Fruit fly (Drosophila melanogaster) whole organism, embryonic: Measurements from ENCODE around the gene sxe2.

ENCODE experiments used
- Abd-B ChIP-seq: fragments of 200-800 bp; sonication (Bioruptor generic); optimal IDR thresholded peaks from 2 replicates; lab custom pipeline; 2018; ENCODE audit warnings: missing biosample characterization, mild to moderate bottlenecking, missing genetic modification characterization, moderate library complexity
- CG10431 ChIP-seq: fragments of 200-800 bp; sonication (Bioruptor generic); optimal IDR thresholded peaks from 3 replicates; lab custom pipeline; 2018; ENCODE audit warnings: missing biosample characterization, mild to moderate bottlenecking, missing genetic modification characterization
- CG10959 ChIP-seq: fragments of 200-800 bp; sonication (Bioruptor generic); IDR thresholded peaks from 2 replicates; pipeline ENCODE4 v1.3.6; 2022; ENCODE audit warnings: missing biosample characterization, missing genetic modification characterization
- CG12104 ChIP-seq: fragments of 200-800 bp; sonication (Bioruptor generic); optimal IDR thresholded peaks from 3 replicates; lab custom pipeline; 2016; ENCODE audit warnings: missing biosample characterization, missing genetic modification characterization
- CG12659 ChIP-seq: fragments of 200-800 bp; sonication (Bioruptor generic); optimal IDR thresholded peaks from 3 replicates; lab custom pipeline; 2017; ENCODE audit warnings: mild to moderate bottlenecking, missing biosample characterization, missing genetic modification reagents, missing genetic modification characterization
- CG13624 ChIP-seq: fragments of 200-800 bp; sonication (Bioruptor generic); optimal IDR thresholded peaks from 2 replicates; lab custom pipeline; 2016; ENCODE audit warnings: missing biosample characterization, missing genetic modification characterization
- CG14050 ChIP-seq: fragments of 200-800 bp; sonication (Bioruptor generic); IDR thresholded peaks from 3 replicates; pipeline ENCODE4 v1.3.6; 2022; ENCODE audit warnings: missing biosample characterization, missing genetic modification characterization
- CG15269 ChIP-seq: fragments of 200-800 bp; sonication (Bioruptor generic); optimal IDR thresholded peaks from 2 replicates; lab custom pipeline; 2018; ENCODE audit warnings: missing biosample characterization, mild to moderate bottlenecking, missing genetic modification characterization, moderate library complexity
- CG17385 ChIP-seq: fragments of 200-800 bp; sonication (Bioruptor generic); optimal IDR thresholded peaks from 3 replicates; lab custom pipeline; 2018; ENCODE audit warnings: missing biosample characterization, mild to moderate bottlenecking, missing genetic modification characterization
- CG17802 ChIP-seq: fragments of 200-800 bp; sonication (Bioruptor generic); optimal IDR thresholded peaks from 2 replicates; lab custom pipeline; 2018; ENCODE audit warnings: missing biosample characterization, mild to moderate bottlenecking, missing genetic modification characterization, moderate library complexity
- CG1792 ChIP-seq: fragments of 200-800 bp; sonication (Bioruptor generic); optimal IDR thresholded peaks from 2 replicates; lab custom pipeline; 2016; ENCODE audit warnings: missing biosample characterization, missing genetic modification characterization
- CG2202 ChIP-seq: fragments of 200-800 bp; sonication (Bioruptor generic); optimal IDR thresholded peaks from 2 replicates; lab custom pipeline; 2018; ENCODE audit warnings: missing biosample characterization, mild to moderate bottlenecking, missing genetic modification characterization
- CG3065 ChIP-seq: fragments of 200-800 bp; sonication (Bioruptor generic); optimal IDR thresholded peaks from 2 replicates; lab custom pipeline; 2016; ENCODE audit warnings: missing biosample characterization, missing genetic modification characterization
- CG42726 ChIP-seq: fragments of 200-800 bp; sonication (Bioruptor generic); IDR thresholded peaks from 2 replicates; pipeline ENCODE4 v1.3.6; 2022; ENCODE audit warnings: missing biosample characterization, missing genetic modification characterization; ENCODE audit not compliant: partially characterized antibody
- CG5180 ChIP-seq: fragments of 200-800 bp; sonication (Bioruptor generic); optimal IDR thresholded peaks from 3 replicates; lab custom pipeline; 2017; ENCODE audit warnings: missing biosample characterization, missing genetic modification characterization, mild to moderate bottlenecking, moderate library complexity, missing genetic modification reagents
- CG6175 ChIP-seq: fragments of 200-800 bp; sonication (Bioruptor generic); IDR thresholded peaks from 3 replicates; pipeline ENCODE4 v1.3.6; 2022; ENCODE audit warnings: missing biosample characterization, missing genetic modification characterization
- CG6689 ChIP-seq: fragments of 200-800 bp; sonication (Bioruptor generic); IDR thresholded peaks from 2 replicates; pipeline ENCODE4 v1.3.6; 2022; ENCODE audit warnings: missing biosample characterization, missing genetic modification characterization
- CG7372 ChIP-seq: fragments of 200-800 bp; sonication (Bioruptor generic); IDR thresholded peaks from 2 replicates; pipeline ENCODE4 v1.3.6; 2022; ENCODE audit warnings: missing biosample characterization, missing genetic modification characterization
- CG7745 ChIP-seq: fragments of 200-800 bp; sonication (Bioruptor generic); optimal IDR thresholded peaks from 2 replicates; lab custom pipeline; 2018; ENCODE audit warnings: missing biosample characterization, mild to moderate bottlenecking, missing genetic modification characterization, moderate library complexity
- CG8281 ChIP-seq: fragments of 200-800 bp; sonication (Bioruptor generic); optimal IDR thresholded peaks from 2 replicates; lab custom pipeline; 2018; ENCODE audit warnings: missing biosample characterization, mild to moderate bottlenecking, missing genetic modification characterization, moderate library complexity
- CTCF ChIP-seq: fragments of 200-800 bp; sonication (Bioruptor generic); optimal IDR thresholded peaks from 2 replicates; lab custom pipeline; 2017; ENCODE audit warnings: missing biosample characterization, mild to moderate bottlenecking, missing genetic modification characterization, moderate library complexity
- Doc3 ChIP-seq: fragments of 200-800 bp; sonication (Bioruptor generic); IDR thresholded peaks from 3 replicates; pipeline ENCODE4 v1.3.6; 2022; ENCODE audit warnings: missing biosample characterization, missing genetic modification characterization; ENCODE audit not compliant: partially characterized antibody
- E2f2 ChIP-seq: fragments of 200-800 bp; sonication (Bioruptor generic); IDR thresholded peaks from 2 replicates; pipeline ENCODE4 v1.3.6; 2022; ENCODE audit warnings: missing biosample characterization, missing genetic modification characterization
- H2.0 ChIP-seq: fragments of 200-800 bp; sonication (Bioruptor generic); IDR thresholded peaks from 2 replicates; pipeline ENCODE4 v1.3.6; 2022; ENCODE audit warnings: missing biosample characterization, missing genetic modification characterization
- HLH54F ChIP-seq: fragments of 200-800 bp; sonication (Bioruptor generic); optimal IDR thresholded peaks from 3 replicates; lab custom pipeline; 2016; ENCODE audit warnings: missing biosample characterization, missing genetic modification characterization
- Myb ChIP-seq: fragments of 200-800 bp; sonication (Bioruptor generic); optimal IDR thresholded peaks from 2 replicates; lab custom pipeline; 2016; ENCODE audit warnings: missing biosample characterization, missing genetic modification characterization
- PHDP ChIP-seq: fragments of 200-800 bp; sonication (Bioruptor generic); optimal IDR thresholded peaks from 3 replicates; lab custom pipeline; 2018; ENCODE audit warnings: missing biosample characterization, mild to moderate bottlenecking, missing genetic modification characterization, moderate library complexity
- Sox100B ChIP-seq: fragments of 200-800 bp; sonication (Bioruptor generic); optimal IDR thresholded peaks from 3 replicates; lab custom pipeline; 2018; ENCODE audit warnings: missing biosample characterization, mild to moderate bottlenecking, missing genetic modification characterization
- Sry-δ ChIP-seq: fragments of 200-800 bp; sonication (Bioruptor generic); optimal IDR thresholded peaks from 2 replicates; lab custom pipeline; 2016; ENCODE audit warnings: missing biosample characterization, missing genetic modification characterization
- Ssrp ChIP-seq: fragments of 200-800 bp; sonication (Bioruptor generic); optimal IDR thresholded peaks from 2 replicates; lab custom pipeline; 2018; ENCODE audit warnings: missing biosample characterization, mild to moderate bottlenecking, missing genetic modification characterization, moderate library complexity
- ab ChIP-seq: fragments of 200-800 bp; sonication (Bioruptor generic); optimal IDR thresholded peaks from 2 replicates; lab custom pipeline; 2016; ENCODE audit warnings: missing biosample characterization, missing genetic modification characterization
- al ChIP-seq: fragments of 200-800 bp; sonication (Bioruptor generic); IDR thresholded peaks from 2 replicates; pipeline ENCODE4 v1.3.6; 2022; ENCODE audit warnings: missing biosample characterization, missing genetic modification characterization
- az2 ChIP-seq: fragments of 200-800 bp; sonication (Bioruptor generic); optimal IDR thresholded peaks from 3 replicates; lab custom pipeline; 2016; ENCODE audit warnings: missing biosample characterization, missing genetic modification characterization
- br ChIP-seq: fragments of >200 bp; optimal IDR thresholded peaks from 2 replicates; lab custom pipeline; 2017
- btn ChIP-seq: fragments of 200-800 bp; sonication (Bioruptor generic); optimal IDR thresholded peaks from 2 replicates; lab custom pipeline; 2016; ENCODE audit warnings: missing biosample characterization, missing genetic modification characterization
- caup ChIP-seq: fragments of 200-800 bp; sonication (Bioruptor generic); optimal IDR thresholded peaks from 3 replicates; lab custom pipeline; 2017; ENCODE audit warnings: missing biosample characterization, mild to moderate bottlenecking, missing genetic modification characterization, moderate library complexity; ENCODE audit not compliant: severe bottlenecking
- dati ChIP-seq: fragments of 200-800 bp; sonication (Bioruptor generic); IDR thresholded peaks from 2 replicates; pipeline ENCODE4 v1.3.6; 2022; ENCODE audit warnings: missing biosample characterization, missing genetic modification characterization
- disco-r ChIP-seq: fragments of 200-800 bp; sonication (Bioruptor generic); optimal IDR thresholded peaks from 2 replicates; lab custom pipeline; 2016; ENCODE audit warnings: missing biosample characterization, missing genetic modification characterization
- dpn ChIP-seq, 2 experiments: fragments of 200-800 bp; sonication (Bioruptor generic); optimal IDR thresholded peaks; 3 replicates each; lab custom pipeline; 2016; ENCODE audit warnings: missing biosample characterization in 2 of 2, missing genetic modification characterization in 2 of 2
- en ChIP-seq: fragments of 200-800 bp; sonication (Bioruptor generic); optimal IDR thresholded peaks from 2 replicates; lab custom pipeline; 2016; ENCODE audit warnings: missing biosample characterization, missing genetic modification characterization
- gro ChIP-seq: fragments of 200-800 bp; sonication (Bioruptor generic); optimal IDR thresholded peaks from 2 replicates; lab custom pipeline; 2016; ENCODE audit warnings: missing biosample characterization, missing genetic modification characterization
- ham ChIP-seq: fragments of 200-800 bp; sonication (Bioruptor generic); IDR thresholded peaks from 2 replicates; pipeline ENCODE4 v1.3.6; 2022; ENCODE audit warnings: missing biosample characterization, missing genetic modification characterization
- insv ChIP-seq, 2 experiments: fragments of 200-800 bp; sonication (Bioruptor generic); optimal IDR thresholded peaks; 3 replicates each; lab custom pipeline; 2016 to 2018; ENCODE audit warnings: missing biosample characterization in 2 of 2, missing genetic modification characterization in 2 of 2
- kah ChIP-seq: fragments of 200-800 bp; sonication (Bioruptor generic); optimal IDR thresholded peaks from 2 replicates; lab custom pipeline; 2018; ENCODE audit warnings: missing biosample characterization, mild to moderate bottlenecking, missing genetic modification characterization
- kay ChIP-seq: fragments of 200-800 bp; sonication (Bioruptor generic); optimal IDR thresholded peaks from 2 replicates; lab custom pipeline; 2016; ENCODE audit warnings: missing biosample characterization, missing genetic modification characterization
- lov ChIP-seq, 2 experiments: fragments of 200-800 bp in 1 of 2; fragments of >200 bp in 1 of 2; sonication (Bioruptor generic) in 1 of 2; IDR thresholded peaks in 1 of 2; optimal IDR thresholded peaks in 1 of 2; 2 replicates in 1 of 2; 3 replicates in 1 of 2; pipeline versions ENCODE4 v1.3.6 to Lab custom; 2017 to 2022; ENCODE audit warnings: missing biosample characterization in 1 of 2, missing genetic modification characterization in 1 of 2
- schlank ChIP-seq: fragments of 200-800 bp; sonication (Bioruptor generic); optimal IDR thresholded peaks from 2 replicates; lab custom pipeline; 2018; ENCODE audit warnings: missing biosample characterization, mild to moderate bottlenecking, missing genetic modification characterization
- seq ChIP-seq: fragments of 200-800 bp; sonication (Bioruptor generic); IDR thresholded peaks from 2 replicates; pipeline ENCODE4 v1.3.6; 2022; ENCODE audit warnings: missing biosample characterization, missing genetic modification characterization
- stc ChIP-seq: fragments of 200-800 bp; sonication (Bioruptor generic); IDR thresholded peaks from 2 replicates; pipeline ENCODE4 v1.3.6; 2022; ENCODE audit warnings: missing biosample characterization, missing genetic modification characterization
- wor ChIP-seq: fragments of 200-800 bp; sonication (Bioruptor generic); IDR thresholded peaks from 2 replicates; pipeline ENCODE4 v1.3.6; 2022; ENCODE audit warnings: missing biosample characterization, missing genetic modification characterization
- zf30C ChIP-seq: fragments of 200-800 bp; sonication (Bioruptor generic); optimal IDR thresholded peaks from 3 replicates; lab custom pipeline; 2018; ENCODE audit warnings: missing biosample characterization, mild to moderate bottlenecking, missing genetic modification characterization

The sxe2 gene

dm6 chr3R:16049369-16049768 lies 34.3 kb upstream of the sxe2 start, which contains the start of the genes IKKbeta and CG5013 (continued):
- TF ChIP-seq disco-r (GFP tag; lab: Kevin White, UChicago), result peak; percentile 46
- peak; percentile 4 for TF ChIP-seq CG3065
- TF ChIP-seq ham (GFP tag; lab: Robert Waterston, UW), result no peak
- no peak for TF ChIP-seq br (lab: Kevin White, UChicago)
- TF ChIP-seq HLH54F (GFP tag; lab: Kevin White, UChicago), result peak; percentile 60
- no peak for TF ChIP-seq dati (GFP tag; lab: Robert Waterston, UW)
- TF ChIP-seq CG12104 (GFP tag; lab: Kevin White, UChicago), result peak; percentile 37
- no peak for TF ChIP-seq caup
- TF ChIP-seq CG17802, result no peak
- no peak for TF ChIP-seq Sox100B (GFP tag; lab: Kevin White, UChicago)
- TF ChIP-seq E2f2 (GFP tag; lab: Robert Waterston, UW), result peak; percentile 30; the same call in 1 of the 2 replicates
- TF ChIP-seq Sry-δ, result peak; percentile 98
- TF ChIP-seq CTCF, result peak; percentile 31
- TF ChIP-seq PHDP (tag; lab: Kevin White, UChicago), result no peak
- no peak for TF ChIP-seq stc
- TF ChIP-seq CG5180 (GFP tag; lab: Kevin White, UChicago), result peak; percentile 98
- peak; percentile 22 for TF ChIP-seq btn (GFP tag; lab: Kevin White, UChicago)
- peak; percentile 26 for TF ChIP-seq az2 (GFP tag; lab: Kevin White, UChicago)
- peak; percentile 55 for TF ChIP-seq CG1792 (GFP tag; lab: Kevin White, UChicago)
- TF ChIP-seq CG17385 (GFP tag; lab: Kevin White, UChicago), result peak; percentile 7
- no peak for TF ChIP-seq CG8281
- no peak for TF ChIP-seq CG7745
- no peak for TF ChIP-seq CG10431
- TF ChIP-seq lov (optimal IDR thresholded peaks at IDR 0.05; lab: Kevin White, UChicago), result no peak
- no peak for TF ChIP-seq lov (GFP tag; IDR thresholded peaks at IDR 0.05; lab: Robert Waterston, UW)
- no peak for TF ChIP-seq schlank (tag; lab: Kevin White, UChicago)
- no peak for TF ChIP-seq wor
- no peak for TF ChIP-seq zf30C (GFP tag; lab: Kevin White, UChicago)
- TF ChIP-seq Ssrp (tag; lab: Kevin White, UChicago), result no peak
- TF ChIP-seq en (GFP tag; lab: Kevin White, UChicago), result no peak
- peak; percentile 83 for TF ChIP-seq kah
- peak; percentile 4 for TF ChIP-seq kay (GFP tag; lab: Kevin White, UChicago)
- no peak for TF ChIP-seq H2.0 (GFP tag; lab: Robert Waterston, UW)
- no peak for TF ChIP-seq CG10959 (GFP tag; lab: Robert Waterston, UW)
- TF ChIP-seq CG6689 (GFP tag; lab: Robert Waterston, UW), result 0 out of 2 replicates have a peak, but pooled peaks have one; percentile 41
- no peak for TF ChIP-seq ab (GFP tag; lab: Kevin White, UChicago)
- peak; percentile 38 for TF ChIP-seq Abd-B (GFP tag; lab: Kevin White, UChicago)
- TF ChIP-seq al (GFP tag; lab: Robert Waterston, UW), result peak; percentile 40; the same call in 1 of the 2 replicates
- TF ChIP-seq CG13624, result peak; percentile 65
- no peak for TF ChIP-seq CG15269 (tag; lab: Kevin White, UChicago)
- TF ChIP-seq CG7372 (GFP tag; lab: Robert Waterston, UW), result 0 out of 2 replicates have a peak, but pooled peaks have one; percentile 35
- TF ChIP-seq CG2202 (tag; lab: Kevin White, UChicago), result no peak
- peak; percentile 81 for TF ChIP-seq Doc3 (GFP tag; lab: Robert Waterston, UW)
- TF ChIP-seq Myb (GFP tag; lab: Kevin White, UChicago), result peak; percentile 43
- TF ChIP-seq CG12659 (GFP tag; lab: Kevin White, UChicago), result peak; percentile 75
- no peak for TF ChIP-seq CG6175 (GFP tag; lab: Robert Waterston, UW)
- TF ChIP-seq dpn (GFP tag; optimal IDR thresholded peaks at IDR 0.05; lab: Kevin White, UChicago), result peak; percentile 67 to 68
- TF ChIP-seq gro (GFP tag; lab: Kevin White, UChicago), result peak; percentile 71
- no peak for TF ChIP-seq CG14050
- peak; percentile 53; the same call in 1 of the 2 replicates for TF ChIP-seq seq (GFP tag; lab: Robert Waterston, UW)
- peak in 1 of 2 experiments; percentile 28 for TF ChIP-seq insv (GFP tag; optimal IDR thresholded peaks at IDR 0.05; lab: Kevin White, UChicago)
- 0 out of 2 replicates have a peak, but pooled peaks have one; percentile 39 for TF ChIP-seq CG42726 (GFP tag; lab: Robert Waterston, UW)
